Fruit fly (Drosophila melanogaster) whole organism, embryonic: ENCODE data around the gene park.

Experiments
- ATbp ChIP-seq: fragments of 200-800 bp; sonication (Bioruptor generic); optimal IDR thresholded peaks from 2 replicates; lab custom pipeline; 2017; ENCODE audit warnings: missing biosample characterization, mild to moderate bottlenecking, missing genetic modification characterization, missing genetic modification reagents
- CG10462 ChIP-seq: fragments of 200-800 bp; sonication (Bioruptor generic); optimal IDR thresholded peaks from 2 replicates; lab custom pipeline; 2016; ENCODE audit warnings: missing biosample characterization, missing genetic modification characterization
- CG11247 ChIP-seq: fragments of 200-800 bp; sonication (Bioruptor generic); IDR thresholded peaks from 2 replicates; pipeline ENCODE4 v1.3.6; 2022; ENCODE audit warnings: missing biosample characterization, missing genetic modification characterization
- CG12744 ChIP-seq: fragments of 200-800 bp; sonication (Bioruptor generic); optimal IDR thresholded peaks from 2 replicates; lab custom pipeline; 2016; ENCODE audit warnings: missing biosample characterization, missing genetic modification characterization
- CG14441 ChIP-seq: fragments of 200-800 bp; sonication (Bioruptor generic); IDR thresholded peaks from 2 replicates; pipeline ENCODE4 v1.3.6; 2022; ENCODE audit warnings: missing biosample characterization, missing genetic modification characterization
- CG15514 ChIP-seq: fragments of 200-800 bp; sonication (Bioruptor generic); optimal IDR thresholded peaks from 3 replicates; lab custom pipeline; 2017; ENCODE audit warnings: missing biosample characterization, missing genetic modification characterization, mild to moderate bottlenecking, moderate library complexity, missing genetic modification reagents
- CG1792 ChIP-seq: fragments of 200-800 bp; sonication (Bioruptor generic); optimal IDR thresholded peaks from 2 replicates; lab custom pipeline; 2016; ENCODE audit warnings: missing biosample characterization, missing genetic modification characterization
- CG31365 ChIP-seq: fragments of 200-800 bp; sonication (Bioruptor generic); optimal IDR thresholded peaks from 2 replicates; lab custom pipeline; 2018; ENCODE audit warnings: missing biosample characterization, mild to moderate bottlenecking, missing genetic modification characterization
- CG3838 ChIP-seq: fragments of 200-800 bp; sonication (Bioruptor generic); optimal IDR thresholded peaks from 3 replicates; lab custom pipeline; 2016; ENCODE audit warnings: missing biosample characterization, missing genetic modification characterization
- CG3847 ChIP-seq: fragments of 200-800 bp; sonication (Bioruptor generic); IDR thresholded peaks from 2 replicates; pipeline ENCODE4 v1.3.6; 2022; ENCODE audit warnings: missing biosample characterization, missing genetic modification characterization
- CG43689 ChIP-seq: fragments of 200-800 bp; sonication (Bioruptor generic); IDR thresholded peaks from 2 replicates; pipeline ENCODE4 v1.3.6; 2022; ENCODE audit warnings: missing biosample characterization, missing genetic modification characterization
- CG4617 ChIP-seq: fragments of 200-800 bp; sonication (Bioruptor generic); optimal IDR thresholded peaks from 3 replicates; lab custom pipeline; 2016; ENCODE audit warnings: missing biosample characterization, missing genetic modification characterization, borderline replicate concordance
- CG6689 ChIP-seq: fragments of 200-800 bp; sonication (Bioruptor generic); IDR thresholded peaks from 2 replicates; pipeline ENCODE4 v1.3.6; 2022; ENCODE audit warnings: missing biosample characterization, missing genetic modification characterization
- CG9609 ChIP-seq: fragments of 200-800 bp; sonication (Bioruptor generic); optimal IDR thresholded peaks from 3 replicates; lab custom pipeline; 2016; ENCODE audit warnings: missing biosample characterization, missing genetic modification characterization
- CG9727 ChIP-seq: fragments of 200-800 bp; sonication (Bioruptor generic); optimal IDR thresholded peaks from 3 replicates; lab custom pipeline; 2017; ENCODE audit warnings: missing biosample characterization, mild to moderate bottlenecking, missing genetic modification characterization
- Dip3 ChIP-seq: fragments of 200-800 bp; sonication (Bioruptor generic); optimal IDR thresholded peaks from 3 replicates; lab custom pipeline; 2016; ENCODE audit warnings: missing biosample characterization, missing genetic modification characterization
- E2f2 ChIP-seq: fragments of 200-800 bp; sonication (Bioruptor generic); IDR thresholded peaks from 2 replicates; pipeline ENCODE4 v1.3.6; 2022; ENCODE audit warnings: missing biosample characterization, missing genetic modification characterization
- Fer1 ChIP-seq: fragments of 200-800 bp; sonication (Bioruptor generic); optimal IDR thresholded peaks from 2 replicates; lab custom pipeline; 2017; ENCODE audit warnings: missing biosample characterization, mild to moderate bottlenecking, missing genetic modification characterization
- Gsc ChIP-seq: fragments of 200-800 bp; sonication (Bioruptor generic); IDR thresholded peaks from 2 replicates; pipeline ENCODE4 v1.3.6; 2022; ENCODE audit warnings: missing biosample characterization, missing genetic modification characterization
- Hr78 ChIP-seq, 2 experiments: fragments of 200-800 bp in 1 of 2; fragments of >200 bp in 1 of 2; sonication (Bioruptor generic) in 1 of 2; optimal IDR thresholded peaks; 2 replicates each; lab custom pipeline; 2017 to 2019; ENCODE audit warnings: missing biosample characterization in 2 of 2, missing genetic modification characterization in 2 of 2, mild to moderate bottlenecking in 1 of 2, moderate library complexity in 1 of 2
- MTF-1 ChIP-seq: fragments of 200-800 bp; sonication (Bioruptor generic); optimal IDR thresholded peaks from 2 replicates; lab custom pipeline; 2018; ENCODE audit warnings: missing biosample characterization, mild to moderate bottlenecking, missing genetic modification characterization, borderline replicate concordance
- Oaz ChIP-seq: fragments of 200-800 bp; sonication (Bioruptor generic); IDR thresholded peaks from 2 replicates; pipeline ENCODE4 v1.3.6; 2022; ENCODE audit warnings: missing biosample characterization, missing genetic modification characterization
- Optix ChIP-seq: fragments of 200-800 bp; sonication (Bioruptor generic); IDR thresholded peaks from 3 replicates; pipeline ENCODE4 v1.3.6; 2022; ENCODE audit warnings: missing biosample characterization, missing genetic modification characterization
- Scr ChIP-seq: fragments of 200-800 bp; sonication (Bioruptor generic); IDR thresholded peaks from 2 replicates; pipeline ENCODE4 v1.3.6; 2022; ENCODE audit warnings: missing biosample characterization, missing genetic modification characterization; ENCODE audit not compliant: partially characterized antibody
- Sox102F ChIP-seq: fragments of 200-800 bp; sonication (Bioruptor generic); optimal IDR thresholded peaks from 2 replicates; lab custom pipeline; 2018; ENCODE audit warnings: missing biosample characterization, mild to moderate bottlenecking, missing genetic modification characterization, moderate library complexity
- Taf1 ChIP-seq: fragments of 200-800 bp; sonication (Bioruptor generic); IDR thresholded peaks from 2 replicates; pipeline ENCODE4 v1.3.6; 2022; ENCODE audit warnings: missing biosample characterization, missing genetic modification characterization
- Trl ChIP-seq, 3 experiments: fragments of >200 bp in 2 of 3; fragments of 200-800 bp in 1 of 3; sonication (Bioruptor generic) in 1 of 3; optimal IDR thresholded peaks; 2 replicates in 1 of 3; 3 replicates in 2 of 3; lab custom pipeline; 2016 to 2017; ENCODE audit warnings: missing biosample characterization in 1 of 3, missing genetic modification characterization in 1 of 3
- Usf ChIP-seq: fragments of 200-800 bp; sonication (Bioruptor generic); optimal IDR thresholded peaks from 2 replicates; lab custom pipeline; 2017; ENCODE audit warnings: missing genotype, missing biosample characterization, missing genetic modification characterization
- crp ChIP-seq, 2 experiments: fragments of 200-800 bp; sonication (Bioruptor generic); optimal IDR thresholded peaks; 2 replicates in 1 of 2; 3 replicates in 1 of 2; lab custom pipeline; 2017; ENCODE audit warnings: missing biosample characterization in 2 of 2, missing genetic modification characterization in 2 of 2, mild to moderate bottlenecking in 1 of 2, moderate library complexity in 1 of 2
- dimm ChIP-seq: fragments of 200-800 bp; sonication (Bioruptor generic); IDR thresholded peaks from 2 replicates; pipeline ENCODE4 v1.3.6; 2022; ENCODE audit warnings: missing biosample characterization, missing genetic modification characterization
- eyg ChIP-seq: fragments of 200-800 bp; sonication (Bioruptor generic); optimal IDR thresholded peaks from 3 replicates; lab custom pipeline; 2016; ENCODE audit warnings: missing biosample characterization, missing genetic modification characterization
- fd3F ChIP-seq: fragments of 200-800 bp; sonication (Bioruptor generic); optimal IDR thresholded peaks from 2 replicates; lab custom pipeline; 2018; ENCODE audit warnings: missing biosample characterization, mild to moderate bottlenecking, missing genetic modification characterization, moderate library complexity
- fu2 ChIP-seq: fragments of 200-800 bp; sonication (Bioruptor generic); optimal IDR thresholded peaks from 2 replicates; lab custom pipeline; 2016; ENCODE audit warnings: missing biosample characterization, missing genetic modification characterization
- gce ChIP-seq: fragments of 200-800 bp; sonication (Bioruptor generic); IDR thresholded peaks from 3 replicates; pipeline ENCODE4 v1.3.6; 2022; ENCODE audit warnings: missing biosample characterization, missing genetic modification characterization
- jumu ChIP-seq: fragments of 200-800 bp; sonication (Bioruptor generic); optimal IDR thresholded peaks from 3 replicates; lab custom pipeline; 2016; ENCODE audit warnings: missing biosample characterization, missing genetic modification characterization
- kay ChIP-seq: fragments of 200-800 bp; sonication (Bioruptor generic); optimal IDR thresholded peaks from 2 replicates; lab custom pipeline; 2016; ENCODE audit warnings: missing biosample characterization, missing genetic modification characterization
- lbe ChIP-seq: fragments of 200-800 bp; sonication (Bioruptor generic); optimal IDR thresholded peaks from 2 replicates; lab custom pipeline; 2016; ENCODE audit warnings: missing biosample characterization, mild to moderate bottlenecking, missing genetic modification characterization
- lilli ChIP-seq: fragments of 200-800 bp; sonication (Bioruptor generic); optimal IDR thresholded peaks from 3 replicates; lab custom pipeline; 2016; ENCODE audit warnings: missing biosample characterization, missing genetic modification characterization
- lola ChIP-seq, 3 experiments: fragments of >200 bp in 2 of 3; fragments of 200-800 bp in 1 of 3; sonication (Bioruptor generic) in 1 of 3; optimal IDR thresholded peaks; 2 replicates each; lab custom pipeline; 2017 to 2019; ENCODE audit warnings: missing biosample characterization in 3 of 3, missing genetic modification characterization in 3 of 3, mild to moderate bottlenecking in 1 of 3, moderate library complexity in 1 of 3
- nerfin-1 ChIP-seq: fragments of 200-800 bp; sonication (Bioruptor generic); optimal IDR thresholded peaks from 3 replicates; lab custom pipeline; 2019; ENCODE audit warnings: missing biosample characterization, mild to moderate bottlenecking, missing genetic modification characterization, moderate library complexity
- pum ChIP-seq: fragments of 200-800 bp; sonication (Bioruptor generic); optimal IDR thresholded peaks from 2 replicates; lab custom pipeline; 2016; ENCODE audit warnings: missing biosample characterization, missing genetic modification characterization
- ranshi ChIP-seq: fragments of 200-800 bp; sonication (Bioruptor generic); IDR thresholded peaks from 2 replicates; pipeline ENCODE4 v1.3.6; 2022; ENCODE audit warnings: missing biosample characterization, missing genetic modification characterization
- seq ChIP-seq: fragments of 200-800 bp; sonication (Bioruptor generic); IDR thresholded peaks from 2 replicates; pipeline ENCODE4 v1.3.6; 2022; ENCODE audit warnings: missing biosample characterization, missing genetic modification characterization
- slou ChIP-seq: fragments of 200-800 bp; sonication (Bioruptor generic); optimal IDR thresholded peaks from 3 replicates; lab custom pipeline; 2016; ENCODE audit warnings: missing biosample characterization, missing genetic modification characterization
- sna ChIP-seq: fragments of 200-800 bp; sonication (Bioruptor generic); IDR thresholded peaks from 2 replicates; pipeline ENCODE4 v1.3.6; 2022; ENCODE audit warnings: missing biosample characterization, missing genetic modification characterization; ENCODE audit not compliant: partially characterized antibody
- so ChIP-seq: fragments of 200-800 bp; sonication (Bioruptor generic); IDR thresholded peaks from 3 replicates; pipeline ENCODE4 v1.3.6; 2022; ENCODE audit warnings: missing biosample characterization, missing genetic modification characterization
- tgo ChIP-seq: fragments of 200-800 bp; sonication (Bioruptor generic); IDR thresholded peaks from 3 replicates; pipeline ENCODE4 v1.3.6; 2022; ENCODE audit warnings: missing biosample characterization, missing genetic modification characterization
- wek ChIP-seq: fragments of 200-800 bp; sonication (Bioruptor generic); optimal IDR thresholded peaks from 3 replicates; lab custom pipeline; 2018; ENCODE audit warnings: missing biosample characterization, mild to moderate bottlenecking, missing genetic modification characterization, moderate library complexity
- zf30C ChIP-seq: fragments of 200-800 bp; sonication (Bioruptor generic); optimal IDR thresholded peaks from 3 replicates; lab custom pipeline; 2018; ENCODE audit warnings: missing biosample characterization, mild to moderate bottlenecking, missing genetic modification characterization

The park gene

DNA sequence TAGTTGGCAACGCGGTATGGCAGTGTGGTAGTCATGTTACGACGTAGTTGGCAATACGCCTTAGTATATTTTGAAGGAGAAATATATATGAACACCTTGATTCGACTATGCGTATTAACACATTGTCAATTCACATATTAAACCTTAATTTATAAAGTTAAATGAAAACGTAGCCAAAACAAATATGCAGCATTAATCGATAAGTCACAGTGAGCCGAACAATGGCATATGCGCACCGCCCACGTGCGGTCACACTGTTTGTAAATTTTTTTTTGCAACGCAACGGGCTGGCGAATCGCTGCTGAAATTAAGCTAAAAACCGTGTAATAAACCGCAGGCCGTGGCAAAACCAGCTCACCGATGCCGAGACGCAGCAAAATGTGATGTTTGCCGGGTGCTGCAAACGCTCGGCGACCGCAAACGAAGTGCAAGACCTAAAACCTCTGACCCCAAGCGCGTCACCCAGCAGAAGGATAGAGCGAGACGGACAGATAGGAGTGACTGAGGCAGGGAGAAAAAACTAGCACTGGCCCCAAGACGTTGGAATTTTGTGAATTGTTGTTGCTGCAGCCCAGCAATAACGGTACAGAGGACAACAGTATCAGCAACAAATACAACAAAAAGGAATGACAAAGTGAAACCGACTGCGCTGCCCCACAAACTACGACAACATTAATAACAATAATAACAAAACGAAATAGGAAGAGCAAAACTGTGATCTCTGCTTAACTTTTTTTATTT lies 21.0 kb downstream of the park start (continued):
- TF ChIP-seq CG15514 (peak; percentile 54), MTF-1 (GFP tag; lab: Kevin White, UChicago) (no peak), CG11247 (GFP tag; lab: Robert Waterston, UW) (no peak), Gsc (GFP tag; lab: Robert Waterston, UW) (no peak), kay (no peak), lbe (no peak), CG1792 (GFP tag; lab: Kevin White, UChicago) (no peak), CG10462 (no peak), fu2 (GFP tag; lab: Kevin White, UChicago) (no peak), Scr (GFP tag; lab: Robert Waterston, UW) (peak; percentile 53), wek (GFP tag; lab: Kevin White, UChicago) (no peak), CG9609 (GFP tag; lab: Kevin White, UChicago) (no peak), dimm (GFP tag; lab: Robert Waterston, UW) (no peak), pum (GFP tag; lab: Kevin White, UChicago) (no peak), ranshi (GFP tag; lab: Robert Waterston, UW) (no peak), CG31365 (tag; lab: Kevin White, UChicago) (no peak), Taf1 (GFP tag; lab: Robert Waterston, UW) (no peak), so (GFP tag; lab: Robert Waterston, UW) (no peak), Dip3 (no peak), CG4617 (GFP tag; lab: Kevin White, UChicago) (peak; percentile 82), sna (GFP tag; lab: Robert Waterston, UW) (0 out of 2 replicates have a peak, but pooled peaks have one; percentile 33), CG14441 (GFP tag; lab: Robert Waterston, UW) (no peak), tgo (GFP tag; lab: Robert Waterston, UW) (no peak), zf30C (no peak), Oaz (GFP tag; lab: Robert Waterston, UW) (no peak), gce (GFP tag; lab: Robert Waterston, UW) (no peak), Optix (no peak), Usf (GFP tag; lab: Kevin White, UChicago) (no peak), fd3F (GFP tag; lab: Kevin White, UChicago) (no peak), CG9727 (no peak), slou (GFP tag; lab: Kevin White, UChicago) (no peak), jumu (peak; percentile 26), nerfin-1 (tag; lab: Kevin White, UChicago) (peak; percentile 50), lola (GFP tag; optimal IDR thresholded peaks at IDR 0.05; lab: Kevin White, UChicago) (no peak), CG3838 (GFP tag; lab: Kevin White, UChicago) (no peak), E2f2 (peak; percentile 60), lilli (GFP tag; lab: Kevin White, UChicago) (no peak), ATbp (GFP tag; lab: Kevin White, UChicago) (no peak), CG12744 (no peak), eyg (no peak), CG3847 (GFP tag; lab: Robert Waterston, UW) (0 out of 2 replicates have a peak, but pooled peaks have one; percentile 26), Trl (optimal IDR thresholded peaks at IDR 0.05; lab: Kevin White, UChicago) (no peak), Trl (GFP tag; optimal IDR thresholded peaks at IDR 0.05; lab: Kevin White, UChicago) (no peak), Hr78 (GFP tag; optimal IDR thresholded peaks at IDR 0.05; lab: Kevin White, UChicago) (peak in 1 of 2 experiments; percentile 97), Fer1 (GFP tag; lab: Kevin White, UChicago) (no peak), Sox102F (GFP tag; lab: Kevin White, UChicago) (no peak), crp (GFP tag; optimal IDR thresholded peaks at IDR 0.05; lab: Kevin White, UChicago) (peak in 1 of 2 experiments; percentile 18), CG43689 (GFP tag; lab: Robert Waterston, UW) (no peak), CG6689 (GFP tag; lab: Robert Waterston, UW) (no peak), seq (GFP tag; lab: Robert Waterston, UW) (no peak)
